Fruit fly (Drosophila melanogaster): ENCODE results near the gene sov.

Gene sov

DNA sequence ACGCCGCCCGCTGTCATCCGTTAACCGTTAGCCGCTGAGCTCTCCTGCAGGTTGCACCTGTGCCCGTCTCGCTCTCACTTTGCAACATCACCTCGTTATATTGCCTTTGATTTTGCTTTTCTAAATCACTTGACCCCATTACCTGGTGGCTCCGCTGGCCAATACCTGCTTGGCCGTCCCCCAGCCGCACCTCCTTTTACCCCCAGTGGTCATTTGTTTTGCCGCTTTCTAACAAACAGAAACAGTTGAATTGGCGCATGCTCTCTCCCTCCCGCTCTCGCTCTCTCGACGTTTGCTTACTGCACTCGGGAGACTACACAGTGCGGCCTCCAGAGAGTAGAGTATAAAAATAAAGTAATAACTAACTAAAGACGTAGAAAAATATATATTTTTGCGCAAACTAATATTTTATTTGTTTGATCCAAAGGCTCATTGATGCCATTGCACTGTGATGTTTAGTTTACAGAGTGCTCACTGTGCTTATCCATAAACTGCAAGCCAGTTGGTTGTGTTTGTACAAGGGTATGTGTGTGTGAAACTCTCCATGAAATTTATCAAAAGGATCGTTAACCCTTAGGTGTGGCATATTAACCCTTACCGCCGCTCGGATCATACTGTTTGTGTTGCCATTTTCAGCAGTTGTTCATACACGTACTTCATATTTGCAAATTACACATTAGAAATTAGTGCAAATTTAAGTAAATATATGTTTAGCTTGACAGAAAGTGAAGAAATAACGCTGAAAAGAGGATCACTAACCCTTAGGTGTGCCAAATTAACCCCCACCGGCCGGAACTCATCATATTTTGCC, 48.6 kb downstream of the sov start (continued):
- peak; percentile 72 for TF ChIP-seq fd59A (GFP tag; optimal IDR thresholded peaks at IDR 0.05)
- TF ChIP-seq acj6 (GFP tag; optimal IDR thresholded peaks at IDR 0.05), result peak; percentile 93
- TF ChIP-seq CG10631 (GFP tag; optimal IDR thresholded peaks at IDR 0.05), result peak; percentile 91
- peak; percentile 95 for TF ChIP-seq Hr4 (GFP tag; optimal IDR thresholded peaks at IDR 0.05)
- peak; percentile 96 for TF ChIP-seq pdm3 (GFP tag; optimal IDR thresholded peaks at IDR 0.05)
- peak; percentile 80 for TF ChIP-seq CG16779 (tag; optimal IDR thresholded peaks at IDR 0.05)
- peak; percentile 93 for TF ChIP-seq Ets21C (GFP tag; optimal IDR thresholded peaks at IDR 0.05)
- TF ChIP-seq dsx (GFP tag; optimal IDR thresholded peaks at IDR 0.05; ENCODE audit: poor library complexity, severe bottlenecking), result peak; percentile 79
- peak; percentile 95 for TF ChIP-seq Sox102F (GFP tag; optimal IDR thresholded peaks at IDR 0.05)
- TF ChIP-seq Eip93F (GFP tag; optimal IDR thresholded peaks at IDR 0.05), result peak; percentile 85

DNA sequence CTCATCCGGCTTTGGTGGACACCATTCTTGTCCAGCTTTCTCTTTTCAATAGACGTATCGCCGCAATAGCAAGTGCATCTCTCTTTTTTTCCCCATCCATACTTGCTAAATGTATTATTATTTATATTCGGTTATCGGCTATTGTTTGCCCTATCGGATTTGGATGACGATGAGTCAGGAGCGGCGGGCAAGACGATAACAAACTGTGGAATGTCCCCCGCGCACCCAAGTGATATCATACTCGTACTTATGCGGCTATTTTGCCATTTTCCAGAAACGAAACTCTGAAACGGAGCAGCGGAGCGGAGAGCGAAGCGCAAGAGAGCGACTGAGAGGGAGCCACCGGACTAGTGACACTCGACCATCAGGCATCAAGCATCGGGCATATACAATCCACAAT, 49.3 kb downstream of the sov start:
- TF ChIP-seq Gug (GFP tag; IDR thresholded peaks at IDR 0.05), result no peak
- peak; percentile 74 for TF ChIP-seq vri (GFP tag; optimal IDR thresholded peaks at IDR 0.05)
- TF ChIP-seq svp (GFP tag), result no peak
- no peak for TF ChIP-seq Blimp-1 (GFP tag; optimal IDR thresholded peaks at IDR 0.05)
- TF ChIP-seq CG6163 (GFP tag; IDR thresholded peaks at IDR 0.05), result no peak
- peak; percentile 17 for TF ChIP-seq Eip93F (GFP tag; optimal IDR thresholded peaks at IDR 0.05)
- no peak for TF ChIP-seq CG6808 (GFP tag; optimal IDR thresholded peaks at IDR 0.05)
- TF ChIP-seq CG4318 (GFP tag; optimal IDR thresholded peaks at IDR 0.05), result no peak
- TF ChIP-seq CG16779 (tag; optimal IDR thresholded peaks at IDR 0.05), result no peak
- no peak for TF ChIP-seq salr (GFP tag; optimal IDR thresholded peaks at IDR 0.05)
- no peak for TF ChIP-seq CG7368 (GFP tag; optimal IDR thresholded peaks at IDR 0.05)

- TF ChIP-seq vri (GFP tag; optimal IDR thresholded peaks at IDR 0.05) (no peak), Hr4 (GFP tag; optimal IDR thresholded peaks at IDR 0.05) (no peak), OdsH (GFP tag; optimal IDR thresholded peaks at IDR 0.05) (no peak), CG34406 (GFP tag; optimal IDR thresholded peaks at IDR 0.05) (no peak), Sox15 (GFP tag; optimal IDR thresholded peaks at IDR 0.05) (no peak), CG16779 (tag; optimal IDR thresholded peaks at IDR 0.05) (no peak), CG11294 (GFP tag; IDR thresholded peaks at IDR 0.05) (no peak)
These were observed 57.6 kb downstream of the sov start, which contains the start of gene iav for dm6 chrX:6813678-6814077. Gene iav (plus strand): TSS chrX:6813978.

Measured in whole organism, prepupa.